Worm (Caenorhabditis elegans): Measurements from ENCODE around the gene Y39E4B.5.

DNA sequence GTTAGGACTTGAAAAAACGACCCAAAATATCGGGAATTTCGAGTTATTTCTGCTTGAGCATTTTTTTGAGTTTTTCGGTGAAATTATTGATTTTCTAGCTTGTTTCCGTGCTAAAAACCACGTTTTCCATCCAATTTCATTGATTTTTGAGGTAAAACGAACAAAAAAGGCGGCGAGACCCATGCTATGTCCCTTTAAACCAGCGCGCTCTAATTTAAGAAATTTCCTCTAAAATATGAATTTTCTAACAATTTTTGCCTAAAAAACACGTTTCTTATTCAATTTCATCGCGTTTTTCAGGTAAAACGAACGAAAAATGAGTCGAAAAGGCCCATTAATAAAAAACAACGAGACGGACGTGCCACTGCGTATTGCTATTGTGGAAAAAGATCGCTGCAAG is 16.2 kb upstream of the Y39E4B.5 start, which contains the start of gene abce-1:
- TF ChIP-seq egl-18 (GFP tag; IDR thresholded peaks at IDR 0.05), result no peak
- no peak for TF ChIP-seq snpc-4 (GFP tag; optimal IDR thresholded peaks at IDR 0.05)
- TF ChIP-seq snpc-4 (tag; optimal IDR thresholded peaks at IDR 0.05), result no peak
- no peak for TF ChIP-seq unc-62 (GFP tag; optimal IDR thresholded peaks at IDR 0.05)
- TF ChIP-seq nhr-90 (tag; optimal IDR thresholded peaks at IDR 0.05), result no peak

All from whole organism, young adult.